Worm (Caenorhabditis elegans) whole organism, L4 larva: ENCODE results near the gene acp-2.

ENCODE experiments used
- F10B5.3 ChIP-seq: sonication (generic microtip); optimal IDR thresholded peaks from 2 replicates; lab custom pipeline; 2016; ENCODE audit warnings: mild to moderate bottlenecking, missing genetic modification characterization, missing compliant biosample characterization
- F49E8.2 ChIP-seq: sonication (generic microtip); optimal IDR thresholded peaks from 2 replicates; lab custom pipeline; 2016; ENCODE audit warnings: missing compliant biosample characterization, mild to moderate bottlenecking, missing genetic modification characterization, borderline replicate concordance
- T20F7.1 ChIP-seq: fragments of 200-800 bp; sonication (Bioruptor generic); optimal IDR thresholded peaks from 2 replicates; lab custom pipeline; 2018; ENCODE audit warnings: mild to moderate bottlenecking, missing genetic modification characterization, missing compliant biosample characterization
- T26A8.4 ChIP-seq: fragments of 200-800 bp; sonication (Bioruptor generic); IDR thresholded peaks from 2 replicates; pipeline ENCODE4 v1.3.6; 2022; ENCODE audit warnings: missing genetic modification characterization, missing compliant biosample characterization
- Y48G9A.11 ChIP-seq: fragments of 200-800 bp; sonication (Bioruptor generic); IDR thresholded peaks from 2 replicates; pipeline ENCODE4 v1.3.6; 2022; ENCODE audit warnings: missing genetic modification reagents, missing genetic modification characterization, missing compliant biosample characterization
- Y5F2A.4 ChIP-seq: fragments of 200-800 bp; sonication (Bioruptor generic); optimal IDR thresholded peaks from 2 replicates; lab custom pipeline; 2018; ENCODE audit warnings: mild to moderate bottlenecking, missing genetic modification characterization, missing compliant biosample characterization
- ZK337.2 ChIP-seq: fragments of 200-800 bp; sonication (Bioruptor generic); IDR thresholded peaks from 2 replicates; pipeline ENCODE4 v1.3.6; 2022; ENCODE audit warnings: missing genetic modification reagents, missing genetic modification characterization, missing compliant biosample characterization
- cey-2 ChIP-seq: sonication (generic microtip); optimal IDR thresholded peaks from 3 replicates; lab custom pipeline; 2017; ENCODE audit warnings: missing genetic modification characterization, mild to moderate bottlenecking, missing compliant biosample characterization, antibody characterized with exemption, borderline replicate concordance; ENCODE audit not compliant: insufficient read depth
- dmd-6 ChIP-seq: fragments of 200-800 bp; sonication (Bioruptor generic); IDR thresholded peaks from 2 replicates; pipeline ENCODE4 v1.3.6; 2022; ENCODE audit warnings: missing genetic modification reagents, missing genetic modification characterization, missing compliant biosample characterization
- dmd-9 ChIP-seq: fragments of 200-800 bp; sonication (Bioruptor generic); IDR thresholded peaks from 2 replicates; pipeline ENCODE4 v1.3.6; 2022; ENCODE audit warnings: missing genetic modification reagents, missing genetic modification characterization, missing compliant biosample characterization
- duxl-1 ChIP-seq: sonication (generic microtip); optimal IDR thresholded peaks from 2 replicates; lab custom pipeline; 2016; ENCODE audit warnings: mild to moderate bottlenecking, missing genetic modification characterization, moderate library complexity, missing compliant biosample characterization; ENCODE audit not compliant: poor library complexity
- gei-8 ChIP-seq: fragments of 200-800 bp; sonication (Bioruptor generic); optimal IDR thresholded peaks from 2 replicates; lab custom pipeline; 2018; ENCODE audit warnings: mild to moderate bottlenecking, missing genetic modification characterization, missing compliant biosample characterization
- hif-1 ChIP-seq, 2 experiments: sonication (generic microtip); optimal IDR thresholded peaks; 2 replicates each; lab custom pipeline; 2016 to 2017; ENCODE audit warnings: missing compliant biosample characterization in 2 of 2, missing genetic modification characterization in 2 of 2, missing genetic modification reagents in 2 of 2, missing genotype in 2 of 2, mild to moderate bottlenecking in 1 of 2
- hlh-30 ChIP-seq: sonication (generic microtip); optimal IDR thresholded peaks from 2 replicates; lab custom pipeline; 2017; ENCODE audit warnings: antibody characterized with exemption, mild to moderate bottlenecking, missing genetic modification characterization, missing compliant biosample characterization; ENCODE audit not compliant: insufficient read depth
- lin-38 ChIP-seq: fragments of 200-800 bp; sonication (Bioruptor generic); IDR thresholded peaks from 2 replicates; pipeline ENCODE4 v1.3.6; 2022; ENCODE audit warnings: missing genetic modification reagents, missing genetic modification characterization, missing compliant biosample characterization
- lir-3 ChIP-seq: sonication (generic microtip); optimal IDR thresholded peaks from 2 replicates; lab custom pipeline; 2016; ENCODE audit warnings: mild to moderate bottlenecking, missing genetic modification characterization, missing compliant biosample characterization
- madf-5 ChIP-seq, 2 experiments: fragments of 200-800 bp; sonication (Bioruptor generic); IDR thresholded peaks; 2 replicates each; pipeline ENCODE4 v1.3.6; 2022; ENCODE audit warnings: missing compliant biosample characterization in 2 of 2, missing genetic modification characterization in 2 of 2
- mep-1 ChIP-seq: fragments of 150-350 bp; sonication (generic microtip); optimal IDR thresholded peaks from 3 replicates; lab custom pipeline; 2014; ENCODE audit warnings: missing biosample characterization, missing genetic modification characterization
- mxl-3 ChIP-seq: fragments of 200-800 bp; sonication (Bioruptor generic); optimal IDR thresholded peaks from 2 replicates; lab custom pipeline; 2018; ENCODE audit warnings: mild to moderate bottlenecking, missing genetic modification characterization, missing compliant biosample characterization
- nhr-10 ChIP-seq: fragments of 150-350 bp; optimal IDR thresholded peaks from 2 replicates; lab custom pipeline; 2014; ENCODE audit warnings: missing biosample characterization, missing genetic modification characterization
- nhr-28 ChIP-seq: fragments of 150-350 bp; optimal IDR thresholded peaks from 2 replicates; lab custom pipeline; 2014; ENCODE audit warnings: missing biosample characterization, missing genetic modification characterization
- pqm-1 ChIP-seq: sonication (generic microtip); optimal IDR thresholded peaks from 2 replicates; lab custom pipeline; 2017; ENCODE audit warnings: missing biosample characterization, missing genetic modification characterization
- snpc-1.2 ChIP-seq: fragments of 200-800 bp; sonication (Bioruptor generic); IDR thresholded peaks from 2 replicates; pipeline ENCODE4 v1.3.6; 2022; ENCODE audit warnings: missing genetic modification reagents, missing genetic modification characterization, missing compliant biosample characterization
- unc-130 ChIP-seq: sonication (generic microtip); optimal IDR thresholded peaks from 2 replicates; lab custom pipeline; 2016; ENCODE audit warnings: missing genetic modification reagents, missing genetic modification characterization, missing compliant biosample characterization
- unc-62 ChIP-seq, 3 experiments: fragments of 150-350 bp in 1 of 3; sonication (generic microtip); optimal IDR thresholded peaks in 2 of 3; peaks in 1 of 3; 1 replicate in 1 of 3; 2 replicates in 2 of 3; lab custom pipeline; 2014 to 2017; ENCODE audit warnings: missing biosample characterization in 3 of 3, missing genetic modification characterization in 3 of 3, missing genetic modification reagents in 3 of 3, missing genotype in 1 of 3
- zag-1 ChIP-seq: fragments of 150-350 bp; optimal IDR thresholded peaks from 2 replicates; lab custom pipeline; 2014; ENCODE audit warnings: missing biosample characterization, missing genetic modification characterization
- zfp-3 ChIP-seq: fragments of 200-800 bp; sonication (Bioruptor generic); conservative IDR thresholded peaks from 2 replicates; pipeline ENCODE4 v1.3.6; 2022; ENCODE audit warnings: missing genetic modification reagents, missing genetic modification characterization, missing compliant biosample characterization
- zip-2 ChIP-seq: fragments of 150-350 bp; optimal IDR thresholded peaks from 2 replicates; lab custom pipeline; 2014; ENCODE audit warnings: missing biosample characterization, missing genetic modification characterization
- ztf-11 ChIP-seq: fragments of 150-350 bp; optimal IDR thresholded peaks from 2 replicates; lab custom pipeline; 2014; ENCODE audit warnings: missing biosample characterization, missing genetic modification characterization

The acp-2 gene

ce11 chrII:8450750-8451149 is 18.9 kb upstream of the acp-2 start:
- TF ChIP-seq cey-2 (tag; lab: Kevin White, UChicago): no peak
- no peak for TF ChIP-seq duxl-1 (tag; lab: Kevin White, UChicago)
- TF ChIP-seq mxl-3 (GFP tag; lab: Kevin White, UChicago): peak; percentile 2
- no peak for TF ChIP-seq T26A8.4 (GFP tag; lab: Robert Waterston, UW)
- TF ChIP-seq zag-1: no peak
- no peak for TF ChIP-seq zfp-3 (GFP tag; lab: Robert Waterston, UW)
- TF ChIP-seq ztf-11: no peak
- peak in 1 of 2 experiments; percentile 51 for TF ChIP-seq unc-62 (GFP tag; optimal IDR thresholded peaks at IDR 0.05 in 1 of 2; lab: Kevin White, UChicago)
- no peak for TF ChIP-seq unc-62 (tag; optimal IDR thresholded peaks at IDR 0.05; lab: Kevin White, UChicago)
- peak in 1 of 2 experiments; percentile 40 for TF ChIP-seq hif-1 (tag; optimal IDR thresholded peaks at IDR 0.05; lab: Kevin White, UChicago)
- no peak for TF ChIP-seq ZK337.2 (GFP tag; lab: Robert Waterston, UW)
- no peak for TF ChIP-seq dmd-9 (GFP tag; lab: Robert Waterston, UW)
- no peak for TF ChIP-seq Y5F2A.4 (GFP tag; lab: Kevin White, UChicago)
- TF ChIP-seq unc-130 (GFP tag; lab: Kevin White, UChicago): no peak
- TF ChIP-seq, all 104 proteins: peak for 3

- peak; percentile 27 for TF ChIP-seq pqm-1 (tag; lab: Kevin White, UChicago)
- peak; percentile 34; the same call in 1 of the 2 replicates for TF ChIP-seq dmd-6 (GFP tag; lab: Robert Waterston, UW)
- TF ChIP-seq hif-1 (tag; optimal IDR thresholded peaks at IDR 0.05; lab: Kevin White, UChicago): peak in 1 of 2 experiments; percentile 48
- no peak for TF ChIP-seq nhr-10 (tag; lab: Kevin White, UChicago)
- peak; percentile 64 for TF ChIP-seq nhr-28 (tag; lab: Kevin White, UChicago)
- TF ChIP-seq F10B5.3 (tag; lab: Kevin White, UChicago): no peak
- no peak for TF ChIP-seq gei-8 (GFP tag; lab: Kevin White, UChicago)
- TF ChIP-seq, all 104 proteins: peak for 4
These were observed 17.8 kb upstream of the acp-2 start, which contains the start of gene F22B5.4 for ce11 chrII:8449660-8450118. F22B5.4 (plus strand) TSS chrII:8449710.

- no peak for TF ChIP-seq hlh-30 (tag; lab: Kevin White, UChicago)
- no peak for TF ChIP-seq dmd-6 (GFP tag; lab: Robert Waterston, UW)
- no peak for TF ChIP-seq lir-3 (tag; lab: Kevin White, UChicago)
- TF ChIP-seq madf-5 (GFP tag; IDR thresholded peaks at IDR 0.05; lab: Robert Waterston, UW): no peak
- no peak for TF ChIP-seq zip-2
- no peak for TF ChIP-seq zfp-3 (GFP tag; lab: Robert Waterston, UW)
- TF ChIP-seq T20F7.1 (GFP tag; lab: Kevin White, UChicago): no peak
- no peak for TF ChIP-seq mep-1 (tag; lab: Kevin White, UChicago)
These were observed 14.9 kb upstream of the acp-2 start, which contains the start of gene cut-3 for ce11 chrII:8446731-8447130. cut-3 (minus strand) TSS chrII:8446831.

ce11 chrII:8444007-8444406 is 12.2 kb upstream of the acp-2 start, which contains the start of gene evl-20:
evl-20 (plus strand) TSS chrII:8444307.
- TF ChIP-seq Y48G9A.11 (GFP tag; lab: Robert Waterston, UW) (no peak), F49E8.2 (peak; percentile 16), lin-38 (peak; percentile 38; the same call in 1 of the 2 replicates)

ce11 chrII:8442717-8443223 is 10.9 kb upstream of the acp-2 start, which contains the start of gene eif-3.G:
eif-3.G (plus strand) TSS chrII:8442767.
- TF ChIP-seq lin-38 (no peak), snpc-1.2 (GFP tag; lab: Robert Waterston, UW) (0 out of 2 replicates have a peak, but pooled peaks have one; percentile 10)
